Worm (Caenorhabditis elegans): ENCODE results near the gene Y43F8B.18.

- TF ChIP-seq ceh-36 (tag; optimal IDR thresholded peaks at IDR 0.05): no peak
- no peak for TF ChIP-seq ama-1 (optimal IDR thresholded peaks at IDR 0.05)
- TF ChIP-seq hmg-4 (GFP tag; optimal IDR thresholded peaks at IDR 0.05): no peak
- no peak for TF ChIP-seq sea-1 (GFP tag; conservative IDR thresholded peaks at IDR 0.05)
- no peak for TF ChIP-seq ets-7 (tag; optimal IDR thresholded peaks at IDR 0.05)
Observed at ce11 chrV:19510925-19511324, 25.1 kb downstream of the Y43F8B.18 start.

Measured in whole organism, early embryonic.